Worm (Caenorhabditis elegans) whole organism, L2 larva: ENCODE results near the gene H41C03.1.
A peak's percentile ranks its signal among the peaks of the same experiment; 100 is the strongest.
"Not testable (repeated sequence)": the region's sequence is repeated elsewhere in the genome, so short reads cannot be mapped to it uniquely, and the experiment has no call there.

ENCODE experiments used
- C34F6.9 ChIP-seq: fragments of 150-350 bp; optimal IDR thresholded peaks from 2 replicates; lab custom pipeline; 2014; ENCODE audit warnings: missing biosample characterization, missing genetic modification characterization
- F13H6.1 ChIP-seq: sonication (generic microtip); optimal IDR thresholded peaks from 2 replicates; lab custom pipeline; 2016; ENCODE audit warnings: missing genetic modification characterization, missing compliant biosample characterization
- R02D3.7 ChIP-seq: fragments of 150-350 bp; optimal IDR thresholded peaks from 2 replicates; lab custom pipeline; 2014; ENCODE audit warnings: missing biosample characterization, missing genetic modification characterization
- ZK546.5 ChIP-seq: sonication (generic microtip); optimal IDR thresholded peaks from 2 replicates; lab custom pipeline; 2017; ENCODE audit warnings: missing biosample characterization, missing genetic modification characterization
- aly-2 ChIP-seq: fragments of 150-350 bp; optimal IDR thresholded peaks from 2 replicates; lab custom pipeline; 2014; ENCODE audit warnings: missing biosample characterization, missing genetic modification characterization
- ceh-16 ChIP-seq: fragments of 150-350 bp; optimal IDR thresholded peaks from 2 replicates; lab custom pipeline; 2014; ENCODE audit warnings: missing biosample characterization, missing genetic modification characterization
- ceh-82 ChIP-seq: fragments of 150-350 bp; optimal IDR thresholded peaks from 2 replicates; lab custom pipeline; 2014; ENCODE audit warnings: missing biosample characterization, missing genetic modification characterization
- crh-2 ChIP-seq: sonication (generic microtip); optimal IDR thresholded peaks from 2 replicates; lab custom pipeline; 2017; ENCODE audit warnings: missing biosample characterization, missing genetic modification characterization
- elt-1 ChIP-seq: fragments of 150-350 bp; optimal IDR thresholded peaks from 2 replicates; lab custom pipeline; 2014; ENCODE audit warnings: missing biosample characterization, missing genetic modification characterization
- fos-1 ChIP-seq: fragments of 150-350 bp; optimal IDR thresholded peaks from 2 replicates; lab custom pipeline; 2014; ENCODE audit warnings: missing biosample characterization, missing genetic modification characterization
- gmeb-1 ChIP-seq: fragments of 150-350 bp; optimal IDR thresholded peaks from 2 replicates; lab custom pipeline; 2014; ENCODE audit warnings: missing biosample characterization, missing genetic modification characterization
- lin-11 ChIP-seq: fragments of 150-350 bp; sonication (generic microtip); optimal IDR thresholded peaks from 2 replicates; lab custom pipeline; 2014; ENCODE audit warnings: missing biosample characterization, missing genetic modification characterization, inconsistent platforms, mixed read lengths
- lin-13 ChIP-seq: fragments of 150-350 bp; optimal IDR thresholded peaks from 2 replicates; lab custom pipeline; 2014; ENCODE audit warnings: missing biosample characterization, missing genetic modification reagents, missing genetic modification characterization
- lin-39 ChIP-seq: fragments of 150-350 bp; optimal IDR thresholded peaks from 2 replicates; lab custom pipeline; 2014; ENCODE audit warnings: missing biosample characterization, missing genetic modification reagents, missing genetic modification characterization
- lsy-2 ChIP-seq, 2 experiments: fragments of 150-350 bp in 1 of 2; sonication (generic microtip) in 1 of 2; optimal IDR thresholded peaks; 2 replicates each; lab custom pipeline; 2014 to 2017; ENCODE audit warnings: missing biosample characterization in 2 of 2, missing genetic modification characterization in 2 of 2
- mbf-1 ChIP-seq: sonication (generic microtip); optimal IDR thresholded peaks from 2 replicates; lab custom pipeline; 2017; ENCODE audit warnings: missing biosample characterization, missing genetic modification characterization
- mdl-1 ChIP-seq, 2 experiments: fragments of 150-350 bp in 1 of 2; sonication (generic microtip) in 1 of 2; optimal IDR thresholded peaks; 2 replicates each; lab custom pipeline; 2017; ENCODE audit warnings: missing biosample characterization in 2 of 2, missing genetic modification characterization in 2 of 2
- nhr-10 ChIP-seq: sonication (generic microtip); optimal IDR thresholded peaks from 2 replicates; lab custom pipeline; 2017; ENCODE audit warnings: missing biosample characterization, missing genetic modification characterization
- nhr-12 ChIP-seq: fragments of 150-350 bp; optimal IDR thresholded peaks from 2 replicates; lab custom pipeline; 2014; ENCODE audit warnings: missing biosample characterization, missing genetic modification characterization
- nhr-129 ChIP-seq: fragments of 150-350 bp; optimal IDR thresholded peaks from 2 replicates; lab custom pipeline; 2014; ENCODE audit warnings: missing biosample characterization, missing genetic modification characterization
- nhr-21 ChIP-seq: fragments of 150-350 bp; optimal IDR thresholded peaks from 2 replicates; lab custom pipeline; 2014; ENCODE audit warnings: missing biosample characterization, missing genetic modification characterization
- nhr-237 ChIP-seq: fragments of 150-350 bp; optimal IDR thresholded peaks from 2 replicates; lab custom pipeline; 2014; ENCODE audit warnings: missing biosample characterization, missing genetic modification characterization
- nhr-6 ChIP-seq: fragments of 150-350 bp; optimal IDR thresholded peaks from 2 replicates; lab custom pipeline; 2014; ENCODE audit warnings: missing biosample characterization, missing genetic modification characterization
- nhr-77 ChIP-seq: fragments of 150-350 bp; optimal IDR thresholded peaks from 2 replicates; lab custom pipeline; 2014; ENCODE audit warnings: missing biosample characterization, missing genetic modification characterization
- peb-1 ChIP-seq: fragments of 150-350 bp; optimal IDR thresholded peaks from 2 replicates; lab custom pipeline; 2014; ENCODE audit warnings: missing biosample characterization, missing genetic modification characterization
- sem-4 ChIP-seq: fragments of 150-350 bp; optimal IDR thresholded peaks from 2 replicates; lab custom pipeline; 2014; ENCODE audit warnings: missing biosample characterization, missing genetic modification reagents, missing genetic modification characterization
- skn-1 ChIP-seq: sonication (generic microtip); optimal IDR thresholded peaks from 2 replicates; lab custom pipeline; 2017; ENCODE audit warnings: missing biosample characterization, missing genetic modification characterization
- sma-3 ChIP-seq: sonication (generic microtip); optimal IDR thresholded peaks from 2 replicates; lab custom pipeline; 2016; ENCODE audit warnings: missing genetic modification reagents, missing genetic modification characterization, missing compliant biosample characterization
- sma-9 ChIP-seq, 2 experiments: fragments of 150-350 bp in 1 of 2; sonication (generic microtip) in 1 of 2; optimal IDR thresholded peaks; 2 replicates each; lab custom pipeline; 2014 to 2016; ENCODE audit warnings: missing genetic modification characterization in 2 of 2, mild to moderate bottlenecking in 1 of 2, missing biosample characterization in 1 of 2, missing compliant biosample characterization in 1 of 2, missing genetic modification reagents in 1 of 2, moderate library complexity in 1 of 2
- snpc-4 ChIP-seq: fragments of 150-350 bp; optimal IDR thresholded peaks from 2 replicates; lab custom pipeline; 2014; ENCODE audit warnings: missing biosample characterization, missing genetic modification characterization
- unc-55 ChIP-seq: fragments of 150-350 bp; sonication (generic microtip); optimal IDR thresholded peaks from 3 replicates; lab custom pipeline; 2014; ENCODE audit warnings: missing biosample characterization, missing genetic modification reagents, missing genetic modification characterization
- unc-62 ChIP-seq: fragments of 150-350 bp; optimal IDR thresholded peaks from 2 replicates; lab custom pipeline; 2014; ENCODE audit warnings: missing biosample characterization, missing genetic modification reagents, missing genetic modification characterization
- zag-1 ChIP-seq: fragments of 150-350 bp; optimal IDR thresholded peaks from 2 replicates; lab custom pipeline; 2014; ENCODE audit warnings: missing biosample characterization, missing genetic modification characterization
- ztf-1 ChIP-seq: fragments of 200-800 bp; sonication (Bioruptor generic); conservative IDR thresholded peaks from 2 replicates; pipeline ENCODE4 v1.3.6; 2022; ENCODE audit warnings: missing genetic modification characterization, missing compliant biosample characterization
- ztf-11 ChIP-seq: sonication (generic microtip); optimal IDR thresholded peaks from 2 replicates; lab custom pipeline; 2017; ENCODE audit warnings: missing biosample characterization, missing genetic modification characterization
- ztf-4 ChIP-seq: fragments of 150-350 bp; optimal IDR thresholded peaks from 2 replicates; lab custom pipeline; 2014; ENCODE audit warnings: missing biosample characterization, missing genetic modification characterization

Gene H41C03.1

DNA sequence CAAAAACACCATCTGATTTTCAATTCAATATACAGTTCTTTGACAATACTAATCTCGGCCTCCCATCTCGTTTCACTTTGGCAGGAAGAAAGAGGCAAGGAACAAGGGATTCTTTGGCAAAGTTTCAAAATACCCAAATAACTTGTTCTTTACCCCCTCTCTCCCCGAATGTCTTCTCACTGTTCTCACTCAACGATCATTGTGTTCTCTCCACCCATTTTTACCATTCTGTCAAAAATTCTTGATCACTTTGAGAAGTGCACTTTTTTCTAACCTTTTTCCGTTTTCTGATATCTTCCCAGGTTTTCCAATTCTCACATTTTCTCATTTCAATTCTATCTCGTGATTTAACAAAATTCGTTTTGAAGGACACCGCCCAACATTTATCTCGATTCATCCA is at the start of gene H41C03.1:
H41C03.1 (plus strand) TSS at position 301 of the 400 bp plus-strand sequence.
- TF ChIP-seq aly-2 (tag; lab: Kevin White, UChicago) (no peak), elt-1 (tag; lab: Kevin White, UChicago) (no peak), sem-4 (tag; lab: Kevin White, UChicago) (no peak), unc-55 (GFP tag; lab: Kevin White, UChicago) (no peak), nhr-237 (tag; lab: Kevin White, UChicago) (no peak), ceh-16 (tag; lab: Kevin White, UChicago) (no peak), lsy-2 (tag; optimal IDR thresholded peaks at IDR 0.05; lab: Kevin White, UChicago) (no peak), sma-3 (no peak), mbf-1 (no peak), ZK546.5 (tag; lab: Kevin White, UChicago) (no peak), ceh-82 (tag; lab: Kevin White, UChicago) (no peak), zag-1 (no peak)

ce11 chrII:5805303-5805702 is 48.9 kb upstream of the H41C03.1 start, which contains the start of gene K05F1.10:
Gene K05F1.10, minus strand, starts transcription at chrII:5805473.
- TF ChIP-seq skn-1 (no peak), crh-2 (tag; lab: Kevin White, UChicago) (peak; percentile 17)

DNA sequence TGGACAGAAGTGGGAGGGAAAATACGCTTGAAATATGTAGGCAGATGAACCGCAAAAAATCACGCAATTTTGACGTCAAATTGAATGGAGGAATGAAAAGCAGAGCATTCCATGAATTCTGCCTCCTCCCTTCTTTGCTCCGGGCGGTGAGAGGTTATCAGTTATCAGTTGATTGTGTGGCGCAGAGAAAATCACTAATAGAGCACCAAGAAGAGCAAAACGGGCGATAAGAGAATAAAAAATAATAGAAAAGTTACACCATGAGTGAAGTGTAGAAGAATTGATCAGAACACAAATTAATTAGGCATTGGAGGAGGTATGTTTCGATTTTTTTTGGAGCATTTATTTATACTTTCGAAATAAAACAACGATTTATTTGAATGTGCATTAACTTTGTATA is 47.7 kb upstream of the H41C03.1 start:
- peak; percentile 10 for TF ChIP-seq gmeb-1 (tag; lab: Kevin White, UChicago)
- no peak for TF ChIP-seq lsy-2 (tag; optimal IDR thresholded peaks at IDR 0.05; lab: Kevin White, UChicago)
- no peak for TF ChIP-seq ztf-4
- TF ChIP-seq crh-2 (tag; lab: Kevin White, UChicago), result peak; percentile 17
- TF ChIP-seq fos-1 (tag; lab: Kevin White, UChicago), result peak; percentile 80
- no peak for TF ChIP-seq peb-1 (tag; lab: Kevin White, UChicago)
- no peak for TF ChIP-seq nhr-21
- TF ChIP-seq, all 48 proteins: peak for 3

DNA sequence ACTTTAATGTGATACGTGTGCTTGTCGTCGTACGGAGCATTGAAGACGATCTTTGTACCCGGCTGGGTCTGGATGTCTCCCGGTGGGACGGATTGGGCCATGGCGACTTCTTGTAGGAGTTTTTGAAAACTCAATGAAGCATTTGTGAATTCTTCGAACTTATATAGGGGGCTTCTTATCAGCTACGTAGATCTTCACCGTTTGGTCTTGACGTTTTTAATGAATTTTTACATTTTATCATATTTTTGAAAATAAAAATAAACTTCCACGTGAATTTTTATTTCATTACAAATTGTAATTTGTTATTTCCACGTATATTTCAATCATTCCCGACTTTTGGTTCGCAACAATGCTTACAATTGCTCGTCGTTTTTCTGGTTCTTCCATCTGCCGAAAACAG is 44.0 kb upstream of the H41C03.1 start, which contains the start of the genes msp-64 and ZK1248.5:
msp-64 (minus strand) TSS at position 101 of the 400 bp plus-strand sequence.
ZK1248.5 (plus strand) TSS at position 285 of the 400 bp plus-strand sequence.
- TF ChIP-seq sem-4 (tag; lab: Kevin White, UChicago), result no peak

ce11 chrII:5815382-5815781 is 38.8 kb upstream of the H41C03.1 start, which contains the start of gene wago-5:
Gene wago-5, minus strand, starts transcription at chrII:5815482.
- not testable (repeated sequence) for TF ChIP-seq unc-62 (GFP tag; lab: Kevin White, UChicago); aly-2 (tag; lab: Kevin White, UChicago); nhr-6 (tag; lab: Kevin White, UChicago)

DNA sequence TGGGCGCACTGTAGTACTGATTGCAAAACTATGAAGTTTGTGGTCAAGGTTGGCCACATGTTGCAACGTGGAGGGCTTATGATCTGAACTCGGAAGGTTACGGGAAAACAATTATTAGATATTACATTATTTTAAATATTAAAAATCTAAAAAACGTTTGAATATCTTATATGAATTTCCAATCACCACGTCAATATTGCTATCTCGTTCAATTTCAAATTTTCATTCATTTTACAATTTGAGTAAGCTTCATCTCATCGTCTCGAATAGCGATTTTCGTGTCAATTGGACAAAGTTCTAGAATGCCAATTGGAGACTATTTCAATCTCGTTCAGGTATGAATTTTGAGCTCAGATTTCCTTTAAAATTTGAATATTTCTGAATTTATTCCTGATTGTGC is 37.9 kb upstream of the H41C03.1 start, which contains the start of gene ZK1248.20:
ZK1248.20 (plus strand) TSS at position 301 of the 400 bp plus-strand sequence.
- TF ChIP-seq nhr-10 (no peak), sma-3 (no peak), nhr-21 (no peak), mbf-1 (no peak), skn-1 (no peak), mdl-1 (tag; optimal IDR thresholded peaks at IDR 0.05; lab: Kevin White, UChicago) (no peak), ceh-16 (tag; lab: Kevin White, UChicago) (no peak), unc-55 (GFP tag; lab: Kevin White, UChicago) (no peak), lin-39 (tag; lab: Kevin White, UChicago) (no peak), unc-62 (GFP tag; lab: Kevin White, UChicago) (no peak), peb-1 (tag; lab: Kevin White, UChicago) (no peak), gmeb-1 (tag; lab: Kevin White, UChicago) (no peak), lin-11 (no peak), zag-1 (no peak), ZK546.5 (tag; lab: Kevin White, UChicago) (no peak), sem-4 (tag; lab: Kevin White, UChicago) (no peak), lsy-2 (tag; optimal IDR thresholded peaks at IDR 0.05; lab: Kevin White, UChicago) (no peak), crh-2 (tag; lab: Kevin White, UChicago) (no peak), sma-9 (GFP tag; optimal IDR thresholded peaks at IDR 0.05; lab: Kevin White, UChicago) (no peak), sma-9 (tag; optimal IDR thresholded peaks at IDR 0.05; lab: Kevin White, UChicago) (no peak), ztf-4 (no peak)

DNA sequence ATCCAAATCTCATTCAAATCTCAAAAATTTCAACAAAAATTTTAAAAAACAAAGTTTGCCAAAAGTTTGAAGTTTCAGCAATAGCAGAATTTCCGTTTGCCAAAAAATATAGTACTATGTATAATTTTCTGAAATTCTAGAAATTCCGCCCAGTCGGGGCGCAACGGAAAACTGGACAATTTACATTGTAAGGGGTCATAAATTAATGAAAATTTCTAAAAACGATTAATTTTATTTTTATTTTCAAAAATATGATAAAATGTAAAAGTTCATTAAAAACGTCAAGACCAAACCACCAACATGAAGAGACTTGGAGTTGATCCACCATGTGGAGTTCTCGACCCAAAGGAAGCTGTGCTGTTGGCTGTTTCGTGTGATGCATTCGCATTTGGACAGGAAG is 35.9 kb upstream of the H41C03.1 start, which contains the start of gene ZK1248.4:
ZK1248.4 (plus strand) TSS at position 301 of the 400 bp plus-strand sequence.
- no peak for TF ChIP-seq lsy-2 (tag; optimal IDR thresholded peaks at IDR 0.05; lab: Kevin White, UChicago)
- TF ChIP-seq snpc-4 (tag; lab: Kevin White, UChicago), result no peak
- no peak for TF ChIP-seq sma-9 (GFP tag; optimal IDR thresholded peaks at IDR 0.05; lab: Kevin White, UChicago)
- no peak for TF ChIP-seq sma-9 (tag; optimal IDR thresholded peaks at IDR 0.05; lab: Kevin White, UChicago)
- no peak for TF ChIP-seq ceh-16 (tag; lab: Kevin White, UChicago)
- no peak for TF ChIP-seq gmeb-1 (tag; lab: Kevin White, UChicago)
- no peak for TF ChIP-seq nhr-237 (tag; lab: Kevin White, UChicago)
- no peak for TF ChIP-seq nhr-77 (tag; lab: Kevin White, UChicago)
- TF ChIP-seq ztf-11 (tag; lab: Kevin White, UChicago), result no peak
- no peak for TF ChIP-seq nhr-6 (tag; lab: Kevin White, UChicago)
- no peak for TF ChIP-seq lin-39 (tag; lab: Kevin White, UChicago)
- no peak for TF ChIP-seq C34F6.9 (tag; lab: Kevin White, UChicago)
- no peak for TF ChIP-seq nhr-12 (tag; lab: Kevin White, UChicago)
- TF ChIP-seq crh-2 (tag; lab: Kevin White, UChicago), result no peak
- no peak for TF ChIP-seq nhr-129 (tag; lab: Kevin White, UChicago)
- TF ChIP-seq ztf-4, result no peak
- no peak for TF ChIP-seq F13H6.1 (tag; lab: Kevin White, UChicago)
- no peak for TF ChIP-seq ztf-1 (GFP tag; lab: Robert Waterston, UW)
- TF ChIP-seq lin-13 (GFP tag; lab: Kevin White, UChicago), result no peak
- no peak for TF ChIP-seq R02D3.7 (tag; lab: Kevin White, UChicago)
- TF ChIP-seq sem-4 (tag; lab: Kevin White, UChicago), result no peak
